Worm (Caenorhabditis elegans): ENCODE measurements around the gene C26D10.3.

- no peak for TF ChIP-seq nhr-76 (tag; optimal IDR thresholded peaks at IDR 0.05)
- TF ChIP-seq rbr-2 (tag; optimal IDR thresholded peaks at IDR 0.05) = no peak
- no peak for TF ChIP-seq ama-1 (optimal IDR thresholded peaks at IDR 0.05)
These were observed 45.0 kb downstream of the C26D10.3 start for ce11 chrII:8370194-8370593.
